Worm (Caenorhabditis elegans) whole organism, young adult: ENCODE measurements around the gene clc-13.

Source experiments
- B0035.1 ChIP-seq: sonication (generic microtip); optimal IDR thresholded peaks from 2 replicates; lab custom pipeline; 2016; ENCODE audit warnings: missing genetic modification characterization, mild to moderate bottlenecking, missing compliant biosample characterization, missing genotype, missing genetic modification reagents
- B0261.1 ChIP-seq: sonication (generic microtip); optimal IDR thresholded peaks from 2 replicates; lab custom pipeline; 2016; ENCODE audit warnings: mild to moderate bottlenecking, missing genetic modification characterization, moderate library complexity, missing compliant biosample characterization
- F22D6.2 ChIP-seq: sonication (generic microtip); optimal IDR thresholded peaks from 2 replicates; lab custom pipeline; 2016; ENCODE audit warnings: mild to moderate bottlenecking, missing genetic modification characterization, missing compliant biosample characterization
- F33H1.4 ChIP-seq: fragments of 200-800 bp; sonication (Bioruptor generic); IDR thresholded peaks from 2 replicates; pipeline ENCODE4 v1.3.6; 2022; ENCODE audit warnings: missing genetic modification reagents, missing genetic modification characterization, missing compliant biosample characterization
- F39B2.1 ChIP-seq: fragments of 200-800 bp; sonication (Bioruptor generic); IDR thresholded peaks from 2 replicates; pipeline ENCODE4 v1.3.6; 2022; ENCODE audit warnings: missing genetic modification reagents, missing genetic modification characterization, missing compliant biosample characterization
- F49E8.2 ChIP-seq: sonication (generic microtip); optimal IDR thresholded peaks from 3 replicates; lab custom pipeline; 2017; ENCODE audit warnings: missing genetic modification characterization, mild to moderate bottlenecking, missing compliant biosample characterization, antibody characterized with exemption, moderate library complexity; ENCODE audit not compliant: insufficient read depth
- K12H6.12 ChIP-seq: fragments of 200-800 bp; sonication (Bioruptor generic); optimal IDR thresholded peaks from 2 replicates; lab custom pipeline; 2018; ENCODE audit warnings: mild to moderate bottlenecking, missing genetic modification characterization, missing compliant biosample characterization
- Y53G8AR.9 ChIP-seq: fragments of 200-800 bp; sonication (Bioruptor generic); conservative IDR thresholded peaks from 2 replicates; pipeline ENCODE4 v1.3.6; 2022; ENCODE audit warnings: missing genetic modification reagents, missing genetic modification characterization, missing compliant biosample characterization
- Y56A3A.18 ChIP-seq: fragments of 200-800 bp; sonication (Bioruptor generic); IDR thresholded peaks from 2 replicates; pipeline ENCODE4 v1.3.6; 2022; ENCODE audit warnings: missing genetic modification reagents, missing genetic modification characterization, missing compliant biosample characterization
- Y79H2A.3 ChIP-seq: fragments of 200-800 bp; sonication (Bioruptor generic); conservative IDR thresholded peaks from 2 replicates; pipeline ENCODE4 v1.3.6; 2022; ENCODE audit warnings: missing genetic modification reagents, missing genetic modification characterization, missing compliant biosample characterization
- akir-1 ChIP-seq: fragments of 200-800 bp; sonication (Bioruptor generic); optimal IDR thresholded peaks from 2 replicates; lab custom pipeline; 2018; ENCODE audit warnings: mild to moderate bottlenecking, missing genetic modification characterization, moderate library complexity, missing compliant biosample characterization
- aptf-3 ChIP-seq: fragments of 200-800 bp; sonication (Bioruptor generic); IDR thresholded peaks from 2 replicates; pipeline ENCODE4 v1.3.6; 2022; ENCODE audit warnings: missing genetic modification characterization, missing compliant biosample characterization
- attf-5 ChIP-seq: fragments of 200-800 bp; sonication (Bioruptor generic); optimal IDR thresholded peaks from 2 replicates; lab custom pipeline; 2018; ENCODE audit warnings: mild to moderate bottlenecking, missing genetic modification characterization, missing compliant biosample characterization
- attf-6 ChIP-seq: fragments of 200-800 bp; sonication (Bioruptor generic); IDR thresholded peaks from 2 replicates; pipeline ENCODE4 v1.3.6; 2022; ENCODE audit warnings: missing genetic modification reagents, missing genetic modification characterization, missing compliant biosample characterization
- ccch-3 ChIP-seq: fragments of 200-800 bp; sonication (Bioruptor generic); optimal IDR thresholded peaks from 2 replicates; lab custom pipeline; 2018; ENCODE audit warnings: mild to moderate bottlenecking, missing genetic modification characterization, missing compliant biosample characterization
- cebp-1 ChIP-seq, 2 experiments: fragments of 200-800 bp in 1 of 2; sonication (Bioruptor generic) in 1 of 2; sonication (generic microtip) in 1 of 2; IDR thresholded peaks in 1 of 2; optimal IDR thresholded peaks in 1 of 2; 2 replicates each; pipeline versions ENCODE4 v1.3.6 to Lab custom; 2017 to 2022; ENCODE audit warnings: missing compliant biosample characterization in 2 of 2, missing genetic modification characterization in 2 of 2, mild to moderate bottlenecking in 1 of 2, missing genetic modification reagents in 1 of 2, moderate library complexity in 1 of 2
- cebp-2 ChIP-seq: fragments of 200-800 bp; sonication (Bioruptor generic); IDR thresholded peaks from 2 replicates; pipeline ENCODE4 v1.3.6; 2022; ENCODE audit warnings: missing genetic modification characterization, missing compliant biosample characterization
- ceh-40 ChIP-seq: fragments of 200-800 bp; sonication (Bioruptor generic); IDR thresholded peaks from 2 replicates; pipeline ENCODE4 v1.3.6; 2022; ENCODE audit warnings: missing genetic modification characterization, missing compliant biosample characterization
- ceh-58 ChIP-seq: fragments of 200-800 bp; sonication (Bioruptor generic); IDR thresholded peaks from 2 replicates; pipeline ENCODE4 v1.3.6; 2022; ENCODE audit warnings: missing genetic modification characterization, missing compliant biosample characterization
- dox-1 ChIP-seq: fragments of 200-800 bp; sonication (Bioruptor generic); IDR thresholded peaks from 2 replicates; pipeline ENCODE4 v1.3.6; 2022; ENCODE audit warnings: missing genetic modification reagents, missing genetic modification characterization, missing compliant biosample characterization
- fkh-3 ChIP-seq: sonication (generic microtip); optimal IDR thresholded peaks from 2 replicates; lab custom pipeline; 2016; ENCODE audit warnings: mild to moderate bottlenecking, missing genetic modification characterization, missing compliant biosample characterization
- hlh-26 ChIP-seq: fragments of 200-800 bp; sonication (Bioruptor generic); conservative IDR thresholded peaks from 2 replicates; pipeline ENCODE4 v1.3.6; 2022; ENCODE audit warnings: missing genetic modification reagents, missing genetic modification characterization, missing compliant biosample characterization
- hmg-1.2 ChIP-seq: fragments of 200-800 bp; sonication (Bioruptor generic); IDR thresholded peaks from 2 replicates; pipeline ENCODE4 v1.3.6; 2022; ENCODE audit warnings: missing genetic modification reagents, missing genetic modification characterization, missing compliant biosample characterization
- hmg-20 ChIP-seq: fragments of 200-800 bp; sonication (Bioruptor generic); IDR thresholded peaks from 2 replicates; pipeline ENCODE4 v1.3.6; 2022; ENCODE audit warnings: missing genetic modification reagents, missing genetic modification characterization, missing compliant biosample characterization
- hrde-1 ChIP-seq: sonication (generic microtip); optimal IDR thresholded peaks from 2 replicates; lab custom pipeline; 2016; ENCODE audit warnings: missing genetic modification characterization, mild to moderate bottlenecking, missing compliant biosample characterization, moderate library complexity, missing genotype, missing genetic modification reagents, borderline replicate concordance
- lag-1 ChIP-seq: fragments of 200-800 bp; sonication (Bioruptor generic); IDR thresholded peaks from 2 replicates; pipeline ENCODE4 v1.3.6; 2022; ENCODE audit warnings: missing genetic modification reagents, missing genetic modification characterization, missing compliant biosample characterization
- let-607 ChIP-seq, 2 experiments: fragments of 200-800 bp in 1 of 2; sonication (Bioruptor generic) in 1 of 2; sonication (generic microtip) in 1 of 2; optimal IDR thresholded peaks; 2 replicates each; lab custom pipeline; 2016 to 2018; ENCODE audit warnings: mild to moderate bottlenecking in 2 of 2, missing compliant biosample characterization in 2 of 2, missing genetic modification characterization in 2 of 2, moderate library complexity in 2 of 2, missing genotype in 1 of 2
- lin-26 ChIP-seq: fragments of 200-800 bp; sonication (Bioruptor generic); IDR thresholded peaks from 2 replicates; pipeline ENCODE4 v1.3.6; 2022; ENCODE audit warnings: missing genetic modification reagents, missing genetic modification characterization, missing compliant biosample characterization
- lin-35 ChIP-seq, 3 experiments: fragments of 150-350 bp in 2 of 3; sonication (generic microtip) in 1 of 3; optimal IDR thresholded peaks; 2 replicates each; lab custom pipeline; 2014 to 2018; ENCODE audit warnings: missing biosample characterization in 3 of 3, missing genetic modification characterization in 3 of 3, missing genetic modification reagents in 3 of 3
- lin-40 ChIP-seq: sonication (generic microtip); optimal IDR thresholded peaks from 2 replicates; lab custom pipeline; 2016; ENCODE audit warnings: missing genetic modification characterization, mild to moderate bottlenecking, missing compliant biosample characterization, missing genotype, missing genetic modification reagents
- madf-8 ChIP-seq: fragments of 200-800 bp; sonication (Bioruptor generic); conservative IDR thresholded peaks from 2 replicates; pipeline ENCODE4 v1.3.6; 2022; ENCODE audit warnings: missing genetic modification reagents, missing genetic modification characterization, missing compliant biosample characterization
- nhr-90 ChIP-seq: sonication (generic microtip); optimal IDR thresholded peaks from 2 replicates; lab custom pipeline; 2016; ENCODE audit warnings: missing genotype, mild to moderate bottlenecking, missing genetic modification characterization, missing compliant biosample characterization
- pbrm-1 ChIP-seq: fragments of 200-800 bp; sonication (Bioruptor generic); IDR thresholded peaks from 2 replicates; pipeline ENCODE4 v1.3.6; 2022; ENCODE audit warnings: missing genetic modification reagents, missing genetic modification characterization, missing compliant biosample characterization
- snpc-1.1 ChIP-seq: sonication (generic microtip); optimal IDR thresholded peaks from 2 replicates; lab custom pipeline; 2017; ENCODE audit warnings: missing genetic modification characterization, mild to moderate bottlenecking, missing compliant biosample characterization, antibody characterized with exemption, moderate library complexity, missing genotype, missing genetic modification reagents; ENCODE audit not compliant: insufficient read depth
- snpc-1.3 ChIP-seq: sonication (generic microtip); optimal IDR thresholded peaks from 2 replicates; lab custom pipeline; 2017; ENCODE audit warnings: missing genetic modification characterization, mild to moderate bottlenecking, missing compliant biosample characterization, antibody characterized with exemption, moderate library complexity, missing genotype, missing genetic modification reagents; ENCODE audit not compliant: insufficient read depth
- snpc-4 ChIP-seq, 5 experiments: fragments of 150-350 bp in 1 of 5; sonication (generic microtip) in 4 of 5; optimal IDR thresholded peaks; 2 replicates each; lab custom pipeline; 2014 to 2018; ENCODE audit warnings: missing genetic modification characterization in 5 of 5, missing biosample characterization in 3 of 5, antibody characterized with exemption in 2 of 5, mild to moderate bottlenecking in 2 of 5, missing compliant biosample characterization in 2 of 5, missing genotype in 2 of 5, moderate library complexity in 2 of 5, missing genetic modification reagents in 1 of 5
- tbx-9 ChIP-seq: sonication (generic microtip); optimal IDR thresholded peaks from 2 replicates; lab custom pipeline; 2016; ENCODE audit warnings: borderline replicate concordance, missing genetic modification characterization, inconsistent platforms, missing compliant biosample characterization
- zim-3 ChIP-seq: sonication (generic microtip); optimal IDR thresholded peaks from 2 replicates; lab custom pipeline; 2017; ENCODE audit warnings: mild to moderate bottlenecking, missing genetic modification characterization, moderate library complexity, missing compliant biosample characterization
- ztf-18 ChIP-seq: sonication (generic microtip); optimal IDR thresholded peaks from 2 replicates; lab custom pipeline; 2016; ENCODE audit warnings: missing genotype, mild to moderate bottlenecking, missing genetic modification characterization, missing compliant biosample characterization
- ztf-25 ChIP-seq: fragments of 200-800 bp; sonication (Bioruptor generic); IDR thresholded peaks from 2 replicates; pipeline ENCODE4 v1.3.6; 2022; ENCODE audit warnings: missing genetic modification reagents, missing genetic modification characterization, missing compliant biosample characterization

The clc-13 gene

DNA sequence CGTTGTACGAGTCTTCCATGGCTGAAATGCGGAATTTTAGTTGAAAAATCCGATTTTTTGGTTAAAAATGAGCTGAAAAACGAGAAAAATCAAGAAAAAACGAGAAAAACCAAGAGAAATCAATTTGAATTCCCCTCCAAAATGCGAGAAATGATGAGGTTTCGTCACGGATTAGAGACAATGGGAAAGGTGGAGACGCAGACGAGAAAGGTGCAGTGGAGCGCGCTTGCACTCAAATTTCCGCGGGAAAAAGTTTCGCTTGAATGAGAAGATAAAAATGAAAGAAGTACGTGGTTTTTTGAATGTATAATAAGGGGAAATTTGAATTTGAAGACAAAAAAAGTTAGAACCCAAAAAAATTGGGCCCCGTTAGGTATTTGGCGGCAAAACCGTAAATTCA is 48.6 kb upstream of the clc-13 start, which contains the start of gene efl-1 (continued):
- TF ChIP-seq B0261.1 (tag; lab: Kevin White, UChicago) (peak; percentile 37), lin-35 (GFP tag; optimal IDR thresholded peaks at IDR 0.05; lab: Kevin White, UChicago) (peak; percentile 79 to 97 (median 83)), snpc-4 (GFP tag; optimal IDR thresholded peaks at IDR 0.05; lab: Kevin White, UChicago) (peak; percentile 70), snpc-4 (tag; optimal IDR thresholded peaks at IDR 0.05; lab: Kevin White, UChicago) (peak; percentile 61 to 94 (median 89)), F33H1.4 (GFP tag; lab: Robert Waterston, UW) (0 out of 2 replicates have a peak, but pooled peaks have one; percentile 35), lin-40 (tag; lab: Kevin White, UChicago) (peak; percentile 87), F49E8.2 (no peak), B0035.1 (no peak), cebp-1 (GFP tag; IDR thresholded peaks at IDR 0.05; lab: Robert Waterston, UW) (peak; percentile 47), cebp-1 (tag; optimal IDR thresholded peaks at IDR 0.05; lab: Kevin White, UChicago) (peak; percentile 89), attf-5 (GFP tag; lab: Kevin White, UChicago) (peak; percentile 96), hlh-26 (GFP tag; lab: Robert Waterston, UW) (no peak), snpc-1.1 (peak; percentile 86), Y53G8AR.9 (GFP tag; lab: Robert Waterston, UW) (peak; percentile 72; the same call in 1 of the 2 replicates), dox-1 (peak; percentile 85), K12H6.12 (tag; lab: Kevin White, UChicago) (peak; percentile 42), F22D6.2 (no peak), akir-1 (GFP tag; lab: Kevin White, UChicago) (no peak), ztf-25 (GFP tag; lab: Robert Waterston, UW) (no peak), lin-26 (no peak), zim-3 (no peak), F39B2.1 (GFP tag; lab: Robert Waterston, UW) (no peak), Y56A3A.18 (GFP tag; lab: Robert Waterston, UW) (peak; percentile 72; the same call in 1 of the 2 replicates), hmg-1.2 (GFP tag; lab: Robert Waterston, UW) (peak; percentile 99), let-607 (tag; optimal IDR thresholded peaks at IDR 0.05; lab: Kevin White, UChicago) (peak in 1 of 2 experiments; percentile 22), ceh-40 (GFP tag; lab: Robert Waterston, UW) (no peak), ztf-18 (no peak), cebp-2 (GFP tag; lab: Robert Waterston, UW) (0 out of 2 replicates have a peak, but pooled peaks have one; percentile 16), ccch-3 (GFP tag; lab: Kevin White, UChicago) (no peak), hmg-20 (GFP tag; lab: Robert Waterston, UW) (no peak), nhr-90 (tag; lab: Kevin White, UChicago) (no peak), fkh-3 (no peak), madf-8 (peak; percentile 35), tbx-9 (tag; lab: Kevin White, UChicago) (no peak), snpc-1.3 (tag; lab: Kevin White, UChicago) (peak; percentile 49)

DNA sequence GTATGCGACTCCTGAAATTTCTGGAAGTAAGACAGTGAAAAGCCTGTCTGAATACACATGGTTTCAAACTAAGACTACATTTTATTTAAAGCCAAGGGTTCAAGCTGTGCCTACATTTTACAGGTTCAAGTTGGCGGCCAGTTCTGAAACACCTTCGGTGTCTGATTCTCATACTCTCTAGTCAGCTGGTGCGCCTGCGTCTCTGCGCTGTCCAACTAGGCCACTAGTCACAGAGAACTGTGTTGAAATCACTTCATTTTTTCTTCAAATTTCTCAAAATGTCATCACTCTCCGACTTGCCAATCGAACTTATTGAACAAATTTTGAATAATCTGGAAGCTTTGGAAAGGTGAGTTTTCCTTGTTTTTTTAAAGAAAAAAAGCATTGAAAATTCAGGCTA is 47.6 kb upstream of the clc-13 start, which contains the start of gene fbxa-90:
fbxa-90 (plus strand) TSS at position 179 of the 400 bp plus-strand sequence.
- no peak for TF ChIP-seq hrde-1 (tag; lab: Kevin White, UChicago)
- TF ChIP-seq aptf-3 (GFP tag; lab: Robert Waterston, UW): no peak
- TF ChIP-seq ceh-58 (GFP tag; lab: Robert Waterston, UW): no peak
- TF ChIP-seq Y79H2A.3 (GFP tag; lab: Robert Waterston, UW): no peak
- TF ChIP-seq lag-1 (GFP tag; lab: Robert Waterston, UW): no peak
- peak; percentile 52; the same call in 1 of the 2 replicates for TF ChIP-seq cebp-1 (GFP tag; IDR thresholded peaks at IDR 0.05; lab: Robert Waterston, UW)
- no peak for TF ChIP-seq cebp-1 (tag; optimal IDR thresholded peaks at IDR 0.05; lab: Kevin White, UChicago)
- TF ChIP-seq pbrm-1 (GFP tag; lab: Robert Waterston, UW): no peak
- TF ChIP-seq attf-6 (GFP tag; lab: Robert Waterston, UW): no peak
- peak; percentile 67 for TF ChIP-seq attf-5 (GFP tag; lab: Kevin White, UChicago)
- TF ChIP-seq snpc-4 (GFP tag; optimal IDR thresholded peaks at IDR 0.05; lab: Kevin White, UChicago): no peak
- TF ChIP-seq snpc-4 (tag; optimal IDR thresholded peaks at IDR 0.05; lab: Kevin White, UChicago): peak in 1 of 4 experiments; percentile 27
